Worm (Caenorhabditis elegans) whole organism, L4 larva: ENCODE measurements around the gene Y38H6C.20.

Experiments
- D1046.2 ChIP-seq: fragments of 200-800 bp; sonication (Bioruptor generic); IDR thresholded peaks from 2 replicates; pipeline ENCODE4 v1.3.6; 2022; ENCODE audit warnings: missing genetic modification characterization, missing compliant biosample characterization
- F10B5.3 ChIP-seq: sonication (generic microtip); optimal IDR thresholded peaks from 2 replicates; lab custom pipeline; 2016; ENCODE audit warnings: mild to moderate bottlenecking, missing genetic modification characterization, missing compliant biosample characterization
- F37D6.2 ChIP-seq: sonication (generic microtip); optimal IDR thresholded peaks from 2 replicates; lab custom pipeline; 2016; ENCODE audit warnings: mild to moderate bottlenecking, missing genetic modification characterization, missing compliant biosample characterization
- F44E2.7 ChIP-seq: fragments of 200-800 bp; sonication (Bioruptor generic); IDR thresholded peaks from 2 replicates; pipeline ENCODE4 v2.1.2; 2022; ENCODE audit warnings: missing genetic modification characterization, missing compliant biosample characterization
- T26A8.4 ChIP-seq: fragments of 200-800 bp; sonication (Bioruptor generic); IDR thresholded peaks from 2 replicates; pipeline ENCODE4 v1.3.6; 2022; ENCODE audit warnings: missing genetic modification characterization, missing compliant biosample characterization
- Y48G9A.11 ChIP-seq: fragments of 200-800 bp; sonication (Bioruptor generic); IDR thresholded peaks from 2 replicates; pipeline ENCODE4 v1.3.6; 2022; ENCODE audit warnings: missing genetic modification reagents, missing genetic modification characterization, missing compliant biosample characterization
- ZK546.5 ChIP-seq, 2 experiments: sonication (generic microtip); optimal IDR thresholded peaks; 2 replicates each; lab custom pipeline; 2017; ENCODE audit warnings: missing biosample characterization in 2 of 2, missing genetic modification characterization in 2 of 2
- aha-1 ChIP-seq: fragments of 150-350 bp; peaks from one replicate; lab custom pipeline; 2014; ENCODE audit warnings: missing biosample characterization, missing genetic modification characterization
- aly-2 ChIP-seq: sonication (generic microtip); optimal IDR thresholded peaks from 2 replicates; lab custom pipeline; 2018; ENCODE audit warnings: missing biosample characterization, missing genetic modification characterization
- arid-1 ChIP-seq: fragments of 200-800 bp; sonication (Bioruptor generic); conservative IDR thresholded peaks from 2 replicates; pipeline ENCODE4 v1.3.6; 2022; ENCODE audit warnings: missing genetic modification reagents, missing genetic modification characterization, missing compliant biosample characterization
- ceh-20 ChIP-seq: fragments of 200-800 bp; sonication (Bioruptor generic); IDR thresholded peaks from 2 replicates; pipeline ENCODE4 v1.3.6; 2022; ENCODE audit warnings: missing genetic modification reagents, missing genetic modification characterization, missing compliant biosample characterization
- ceh-82 ChIP-seq: sonication (generic microtip); optimal IDR thresholded peaks from 2 replicates; lab custom pipeline; 2017; ENCODE audit warnings: missing biosample characterization, missing genetic modification characterization
- daf-16 ChIP-seq, 3 experiments: sonication (generic microtip); optimal IDR thresholded peaks; 2 replicates each; lab custom pipeline; 2016 to 2017; ENCODE audit warnings: missing genetic modification characterization in 3 of 3, missing genetic modification reagents in 3 of 3, mild to moderate bottlenecking in 2 of 3, missing compliant biosample characterization in 2 of 3, missing biosample characterization in 1 of 3, moderate library complexity in 1 of 3
- dmd-6 ChIP-seq: fragments of 200-800 bp; sonication (Bioruptor generic); IDR thresholded peaks from 2 replicates; pipeline ENCODE4 v1.3.6; 2022; ENCODE audit warnings: missing genetic modification reagents, missing genetic modification characterization, missing compliant biosample characterization
- dmd-9 ChIP-seq: fragments of 200-800 bp; sonication (Bioruptor generic); IDR thresholded peaks from 2 replicates; pipeline ENCODE4 v1.3.6; 2022; ENCODE audit warnings: missing genetic modification reagents, missing genetic modification characterization, missing compliant biosample characterization
- duxl-1 ChIP-seq: sonication (generic microtip); optimal IDR thresholded peaks from 2 replicates; lab custom pipeline; 2016; ENCODE audit warnings: mild to moderate bottlenecking, missing genetic modification characterization, moderate library complexity, missing compliant biosample characterization; ENCODE audit not compliant: poor library complexity
- fos-1 ChIP-seq: fragments of 150-350 bp; optimal IDR thresholded peaks from 2 replicates; lab custom pipeline; 2014; ENCODE audit warnings: missing biosample characterization, missing genetic modification characterization
- hif-1 ChIP-seq, 2 experiments: sonication (generic microtip); optimal IDR thresholded peaks; 2 replicates each; lab custom pipeline; 2016 to 2017; ENCODE audit warnings: missing compliant biosample characterization in 2 of 2, missing genetic modification characterization in 2 of 2, missing genetic modification reagents in 2 of 2, missing genotype in 2 of 2, mild to moderate bottlenecking in 1 of 2
- hlh-30 ChIP-seq: sonication (generic microtip); optimal IDR thresholded peaks from 2 replicates; lab custom pipeline; 2017; ENCODE audit warnings: antibody characterized with exemption, mild to moderate bottlenecking, missing genetic modification characterization, missing compliant biosample characterization; ENCODE audit not compliant: insufficient read depth
- lin-13 ChIP-seq: fragments of 150-350 bp; optimal IDR thresholded peaks from 2 replicates; lab custom pipeline; 2014; ENCODE audit warnings: missing biosample characterization, missing genetic modification reagents, missing genetic modification characterization
- lsy-2 ChIP-seq, 2 experiments: fragments of 150-350 bp in 1 of 2; sonication (generic microtip) in 1 of 2; optimal IDR thresholded peaks; 2 replicates each; lab custom pipeline; 2014 to 2017; ENCODE audit warnings: missing biosample characterization in 2 of 2, missing genetic modification characterization in 2 of 2
- madf-5 ChIP-seq, 2 experiments: fragments of 200-800 bp; sonication (Bioruptor generic); IDR thresholded peaks; 2 replicates each; pipeline ENCODE4 v1.3.6; 2022; ENCODE audit warnings: missing compliant biosample characterization in 2 of 2, missing genetic modification characterization in 2 of 2
- mdt-29 ChIP-seq: fragments of 200-800 bp; sonication (Bioruptor generic); IDR thresholded peaks from 2 replicates; pipeline ENCODE4 v1.3.6; 2022; ENCODE audit warnings: missing genetic modification reagents, missing genetic modification characterization, missing compliant biosample characterization
- mes-2 ChIP-seq: sonication (generic microtip); optimal IDR thresholded peaks from 2 replicates; lab custom pipeline; 2016; ENCODE audit warnings: missing genotype, mild to moderate bottlenecking, missing genetic modification characterization, missing compliant biosample characterization; ENCODE audit not compliant: poor library complexity, severe bottlenecking
- mxl-3 ChIP-seq: fragments of 200-800 bp; sonication (Bioruptor generic); optimal IDR thresholded peaks from 2 replicates; lab custom pipeline; 2018; ENCODE audit warnings: mild to moderate bottlenecking, missing genetic modification characterization, missing compliant biosample characterization
- nhr-111 ChIP-seq: fragments of 200-800 bp; sonication (Bioruptor generic); optimal IDR thresholded peaks from 2 replicates; lab custom pipeline; 2018; ENCODE audit warnings: mild to moderate bottlenecking, missing genetic modification characterization, missing compliant biosample characterization
- nhr-25 ChIP-seq: sonication (generic microtip); optimal IDR thresholded peaks from 2 replicates; lab custom pipeline; 2017; ENCODE audit warnings: missing genetic modification characterization, mild to moderate bottlenecking, missing compliant biosample characterization, antibody characterized with exemption, moderate library complexity, borderline replicate concordance; ENCODE audit not compliant: insufficient read depth
- nhr-42 ChIP-seq: fragments of 200-800 bp; sonication (Bioruptor generic); IDR thresholded peaks from 2 replicates; pipeline ENCODE4 v1.3.6; 2022; ENCODE audit warnings: missing genetic modification characterization, missing compliant biosample characterization
- nhr-6 ChIP-seq: fragments of 150-350 bp; optimal IDR thresholded peaks from 2 replicates; lab custom pipeline; 2014; ENCODE audit warnings: missing biosample characterization, missing genetic modification characterization
- nhr-77 ChIP-seq: fragments of 150-350 bp; optimal IDR thresholded peaks from 2 replicates; lab custom pipeline; 2014; ENCODE audit warnings: missing biosample characterization, missing genetic modification characterization
- php-3 ChIP-seq: fragments of 200-800 bp; sonication (Bioruptor generic); IDR thresholded peaks from 2 replicates; pipeline ENCODE4 v1.3.6; 2022; ENCODE audit warnings: missing genetic modification reagents, missing genetic modification characterization, missing compliant biosample characterization
- set-16 ChIP-seq: fragments of 200-800 bp; sonication (Bioruptor generic); IDR thresholded peaks from 2 replicates; pipeline ENCODE4 v1.3.6; 2022; ENCODE audit warnings: missing genetic modification reagents, missing genetic modification characterization, missing compliant biosample characterization
- spr-3 ChIP-seq: fragments of 200-800 bp; sonication (Bioruptor generic); optimal IDR thresholded peaks from 2 replicates; lab custom pipeline; 2018; ENCODE audit warnings: mild to moderate bottlenecking, missing genetic modification characterization, missing compliant biosample characterization
- unc-130 ChIP-seq: sonication (generic microtip); optimal IDR thresholded peaks from 2 replicates; lab custom pipeline; 2016; ENCODE audit warnings: missing genetic modification reagents, missing genetic modification characterization, missing compliant biosample characterization
- unc-62 ChIP-seq, 3 experiments: fragments of 150-350 bp in 1 of 3; sonication (generic microtip); optimal IDR thresholded peaks in 2 of 3; peaks in 1 of 3; 1 replicate in 1 of 3; 2 replicates in 2 of 3; lab custom pipeline; 2014 to 2017; ENCODE audit warnings: missing biosample characterization in 3 of 3, missing genetic modification characterization in 3 of 3, missing genetic modification reagents in 3 of 3, missing genotype in 1 of 3
- zag-1 ChIP-seq: fragments of 150-350 bp; optimal IDR thresholded peaks from 2 replicates; lab custom pipeline; 2014; ENCODE audit warnings: missing biosample characterization, missing genetic modification characterization

Y38H6C.20 gene

DNA sequence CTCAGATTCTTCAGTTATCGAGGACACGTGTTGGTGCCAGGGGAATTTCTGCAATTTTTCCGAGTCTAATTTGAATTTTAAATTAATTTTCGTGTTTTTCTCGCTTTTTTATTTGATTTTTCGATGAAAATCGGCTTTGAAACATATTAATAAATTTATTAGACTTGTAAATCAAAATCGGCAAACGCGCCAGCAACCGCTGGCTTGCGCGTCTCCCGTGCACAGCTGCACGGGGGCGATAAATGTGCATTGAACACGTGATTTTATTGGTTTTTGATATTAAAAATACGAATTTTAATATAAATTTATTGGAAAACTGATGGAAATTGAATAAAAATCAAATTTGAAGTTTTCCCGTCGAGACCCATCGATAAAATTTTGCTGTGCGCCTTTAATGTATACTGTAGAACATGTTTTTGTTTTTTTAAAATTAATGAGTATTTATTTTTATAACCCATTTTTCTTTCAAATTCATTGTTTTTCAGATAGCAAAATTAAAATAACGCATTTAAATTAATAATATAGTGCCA is 29.6 kb upstream of the Y38H6C.20 start, which contains the start of gene F26F2.7 (continued):
- TF ChIP-seq nhr-42 (GFP tag; lab: Robert Waterston, UW) (peak; percentile 74; the same call in 1 of the 2 replicates), fos-1 (tag; lab: Kevin White, UChicago) (no peak), mes-2 (tag; lab: Kevin White, UChicago) (peak; percentile 88), D1046.2 (GFP tag; lab: Robert Waterston, UW) (no peak), hlh-30 (tag; lab: Kevin White, UChicago) (peak; percentile 98), F37D6.2 (peak; percentile 63), ceh-20 (GFP tag; lab: Robert Waterston, UW) (peak; percentile 94), Y48G9A.11 (GFP tag; lab: Robert Waterston, UW) (no peak), set-16 (GFP tag; lab: Robert Waterston, UW) (no peak), dmd-6 (GFP tag; lab: Robert Waterston, UW) (peak; percentile 83), F10B5.3 (peak; percentile 68), mdt-29 (GFP tag; lab: Robert Waterston, UW) (peak; percentile 75; the same call in 1 of the 2 replicates), nhr-6 (tag; lab: Kevin White, UChicago) (peak; percentile 21), php-3 (GFP tag; lab: Robert Waterston, UW) (peak; percentile 92; the same call in 1 of the 2 replicates), hif-1 (tag; optimal IDR thresholded peaks at IDR 0.05; lab: Kevin White, UChicago) (peak in 1 of 2 experiments; percentile 66), madf-5 (GFP tag; IDR thresholded peaks at IDR 0.05; lab: Robert Waterston, UW) (no peak), F44E2.7 (GFP tag; lab: Robert Waterston, UW) (0 out of 2 replicates have a peak, but pooled peaks have one; percentile 47), mxl-3 (GFP tag; lab: Kevin White, UChicago) (peak; percentile 47), T26A8.4 (GFP tag; lab: Robert Waterston, UW) (peak; percentile 70; the same call in 1 of the 2 replicates), spr-3 (peak; percentile 74), daf-16 (GFP tag; optimal IDR thresholded peaks at IDR 0.05; lab: Kevin White, UChicago) (peak; percentile 17 to 37), daf-16 (tag; optimal IDR thresholded peaks at IDR 0.05; lab: Kevin White, UChicago) (no peak), aly-2 (tag; lab: Kevin White, UChicago) (no peak), lin-13 (GFP tag; lab: Kevin White, UChicago) (peak; percentile 68), duxl-1 (peak; percentile 80), lsy-2 (tag; optimal IDR thresholded peaks at IDR 0.05; lab: Kevin White, UChicago) (peak; percentile 18 to 94), arid-1 (peak; percentile 64), nhr-77 (tag; lab: Kevin White, UChicago) (peak; percentile 72), unc-130 (GFP tag; lab: Kevin White, UChicago) (peak; percentile 66), dmd-9 (GFP tag; lab: Robert Waterston, UW) (peak; percentile 70; the same call in 1 of the 2 replicates)

DNA sequence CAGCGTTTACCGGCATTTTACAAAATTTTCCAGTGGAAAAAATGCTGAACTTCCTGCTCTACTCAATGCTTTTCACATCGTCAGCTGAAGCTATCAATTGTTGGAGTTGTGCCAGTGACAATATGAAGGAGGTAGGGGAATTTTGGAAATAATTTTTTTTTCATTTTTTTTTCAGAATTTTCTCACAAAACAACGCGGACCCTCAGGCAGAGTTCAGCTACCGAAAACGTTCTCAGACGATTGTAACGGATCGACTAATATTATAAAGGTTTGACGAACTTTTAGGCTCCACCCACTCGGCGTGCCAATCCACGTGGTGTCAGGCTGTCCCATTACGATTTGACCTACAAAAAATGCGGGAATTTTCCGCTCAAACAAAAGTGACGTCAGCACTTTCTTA is 28.5 kb upstream of the Y38H6C.20 start, which contains the start of gene F26F2.8:
F26F2.8 (plus strand) TSS at position 13 of the 400 bp plus-strand sequence.
- TF ChIP-seq ZK546.5 (tag; optimal IDR thresholded peaks at IDR 0.05; lab: Kevin White, UChicago): no peak
- TF ChIP-seq ceh-82: no peak
- no peak for TF ChIP-seq zag-1
- TF ChIP-seq nhr-25: no peak
- TF ChIP-seq aha-1 (tag; lab: Kevin White, UChicago): peak; percentile 90

DNA sequence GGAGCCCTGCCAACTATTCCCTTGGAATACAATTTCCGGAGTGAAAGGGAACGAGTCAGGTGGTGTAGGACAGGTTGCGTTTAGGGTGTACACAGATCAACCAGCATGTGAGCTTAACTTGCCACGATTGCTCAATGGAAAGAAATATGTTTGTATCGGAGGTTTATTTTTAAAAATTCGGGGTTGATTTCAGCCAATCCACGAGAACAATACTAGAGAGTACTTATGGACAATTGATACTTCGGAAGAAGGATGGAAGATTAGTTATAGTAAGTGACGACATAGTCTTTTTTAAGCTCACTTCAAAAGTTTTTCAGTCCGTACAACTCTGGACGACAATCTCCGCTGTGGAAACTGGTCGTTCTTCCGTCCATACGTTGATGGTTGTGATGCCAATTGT is 23.9 kb upstream of the Y38H6C.20 start:
- TF ChIP-seq nhr-111 (GFP tag; lab: Kevin White, UChicago) (no peak), unc-62 (GFP tag; optimal IDR thresholded peaks at IDR 0.05 in 1 of 2; lab: Kevin White, UChicago) (peak in 1 of 2 experiments; percentile 97), unc-62 (tag; optimal IDR thresholded peaks at IDR 0.05; lab: Kevin White, UChicago) (no peak)
- TF ChIP-seq, all 104 proteins: peak for 1
